Fruit fly (Drosophila melanogaster) whole organism, embryonic: ENCODE results near the gene CG42822.
A peak's percentile ranks its signal among the peaks of the same experiment; 100 is the strongest.

Experiments
- Abd-B ChIP-seq: fragments of 200-800 bp; sonication (Bioruptor generic); optimal IDR thresholded peaks from 2 replicates; lab custom pipeline; 2018; ENCODE audit warnings: missing biosample characterization, mild to moderate bottlenecking, missing genetic modification characterization, moderate library complexity
- Atf6 ChIP-seq: fragments of 200-800 bp; sonication (Bioruptor generic); IDR thresholded peaks from 2 replicates; pipeline ENCODE4 v1.3.6; 2022; ENCODE audit warnings: missing biosample characterization, missing genetic modification characterization
- B-H2 ChIP-seq: fragments of 200-800 bp; sonication (Bioruptor generic); optimal IDR thresholded peaks from 2 replicates; lab custom pipeline; 2018; ENCODE audit warnings: missing biosample characterization, mild to moderate bottlenecking, missing genetic modification characterization
- Bdp1 ChIP-seq: fragments of 200-800 bp; sonication (Bioruptor generic); optimal IDR thresholded peaks from 3 replicates; lab custom pipeline; 2016; ENCODE audit warnings: missing biosample characterization, missing genetic modification characterization
- CG12744 ChIP-seq: fragments of 200-800 bp; sonication (Bioruptor generic); optimal IDR thresholded peaks from 2 replicates; lab custom pipeline; 2016; ENCODE audit warnings: missing biosample characterization, missing genetic modification characterization
- CG12769 ChIP-seq: fragments of 200-800 bp; sonication (Bioruptor generic); optimal IDR thresholded peaks from 2 replicates; lab custom pipeline; 2019; ENCODE audit warnings: missing biosample characterization, mild to moderate bottlenecking, missing genetic modification characterization, moderate library complexity
- CG14860 ChIP-seq: fragments of 200-800 bp; sonication (Bioruptor generic); IDR thresholded peaks from 3 replicates; pipeline ENCODE4 v1.3.6; 2022; ENCODE audit warnings: missing biosample characterization, missing genetic modification characterization; ENCODE audit not compliant: partially characterized antibody
- CG15601 ChIP-seq: fragments of 200-800 bp; sonication (Bioruptor generic); optimal IDR thresholded peaks from 3 replicates; lab custom pipeline; 2019; ENCODE audit warnings: missing biosample characterization, mild to moderate bottlenecking, missing genetic modification characterization, moderate library complexity
- CG18599 ChIP-seq: fragments of 200-800 bp; sonication (Bioruptor generic); optimal IDR thresholded peaks from 3 replicates; lab custom pipeline; 2017; ENCODE audit warnings: missing biosample characterization, missing genetic modification characterization, mild to moderate bottlenecking, moderate library complexity, missing genetic modification reagents
- CG34224 ChIP-seq: fragments of 200-800 bp; sonication (Bioruptor generic); IDR thresholded peaks from 3 replicates; pipeline ENCODE4 v1.3.6; 2022; ENCODE audit warnings: missing biosample characterization, missing genetic modification characterization; ENCODE audit not compliant: partially characterized antibody
- CG4404 ChIP-seq: fragments of 200-800 bp; sonication (Bioruptor generic); IDR thresholded peaks from 2 replicates; pipeline ENCODE4 v1.3.6; 2022; ENCODE audit warnings: missing biosample characterization, missing genetic modification characterization
- CG8290 ChIP-seq, 3 experiments: fragments of 200-800 bp; sonication (Bioruptor generic); optimal IDR thresholded peaks; 2 replicates each; lab custom pipeline; 2016 to 2019; ENCODE audit warnings: missing biosample characterization in 3 of 3, missing genetic modification characterization in 3 of 3, mild to moderate bottlenecking in 2 of 3, moderate library complexity in 1 of 3
- CG8478 ChIP-seq: fragments of >200 bp; optimal IDR thresholded peaks from 2 replicates; lab custom pipeline; 2018
- CG9437 ChIP-seq: fragments of 200-800 bp; sonication (Bioruptor generic); optimal IDR thresholded peaks from 2 replicates; lab custom pipeline; 2018; ENCODE audit warnings: missing biosample characterization, mild to moderate bottlenecking, missing genetic modification characterization
- CG9797 ChIP-seq: fragments of 200-800 bp; sonication (Bioruptor generic); optimal IDR thresholded peaks from 3 replicates; lab custom pipeline; 2018; ENCODE audit warnings: missing biosample characterization, mild to moderate bottlenecking, missing genetic modification characterization
- CHES-1-like ChIP-seq: fragments of 200-800 bp; sonication (Bioruptor generic); optimal IDR thresholded peaks from 2 replicates; lab custom pipeline; 2016; ENCODE audit warnings: missing biosample characterization, missing genetic modification characterization
- H15 ChIP-seq: fragments of 200-800 bp; sonication (Bioruptor generic); IDR thresholded peaks from 3 replicates; pipeline ENCODE4 v1.3.6; 2022; ENCODE audit warnings: missing biosample characterization, missing genetic modification characterization
- Hr3 ChIP-seq: fragments of 200-800 bp; sonication (Bioruptor generic); optimal IDR thresholded peaks from 3 replicates; lab custom pipeline; 2016; ENCODE audit warnings: missing biosample characterization, missing genetic modification characterization
- Hr51 ChIP-seq, 2 experiments: fragments of 200-800 bp; sonication (Bioruptor generic); optimal IDR thresholded peaks; 2 replicates in 1 of 2; 3 replicates in 1 of 2; lab custom pipeline; 2016 to 2018; ENCODE audit warnings: missing biosample characterization in 2 of 2, missing genetic modification characterization in 2 of 2, mild to moderate bottlenecking in 1 of 2, moderate library complexity in 1 of 2
- Lhr ChIP-seq: fragments of 200-800 bp; sonication (Bioruptor generic); optimal IDR thresholded peaks from 3 replicates; lab custom pipeline; 2017; ENCODE audit warnings: mild to moderate bottlenecking, missing biosample characterization, missing genetic modification reagents, missing genetic modification characterization
- Mad ChIP-seq: fragments of 200-800 bp; sonication (Bioruptor generic); optimal IDR thresholded peaks from 2 replicates; lab custom pipeline; 2016; ENCODE audit warnings: missing biosample characterization, missing genetic modification characterization
- NC2β ChIP-seq: fragments of 200-800 bp; sonication (Bioruptor generic); optimal IDR thresholded peaks from 2 replicates; lab custom pipeline; 2016; ENCODE audit warnings: missing biosample characterization, missing genetic modification characterization
- Pdp1 ChIP-seq, 2 experiments: fragments of 200-800 bp; sonication (Bioruptor generic); optimal IDR thresholded peaks; 3 replicates each; lab custom pipeline; 2016; ENCODE audit warnings: missing biosample characterization in 2 of 2, missing genetic modification characterization in 2 of 2, mild to moderate bottlenecking in 1 of 2, moderate library complexity in 1 of 2
- Ptx1 ChIP-seq: fragments of 200-800 bp; sonication (Bioruptor generic); IDR thresholded peaks from 2 replicates; pipeline ENCODE4 v1.3.6; 2022; ENCODE audit warnings: missing biosample characterization, missing genetic modification characterization
- Sox100B ChIP-seq: fragments of 200-800 bp; sonication (Bioruptor generic); optimal IDR thresholded peaks from 3 replicates; lab custom pipeline; 2018; ENCODE audit warnings: missing biosample characterization, mild to moderate bottlenecking, missing genetic modification characterization
- Sry-β ChIP-seq: fragments of 200-800 bp; sonication (Bioruptor generic); optimal IDR thresholded peaks from 2 replicates; lab custom pipeline; 2018; ENCODE audit warnings: missing biosample characterization, mild to moderate bottlenecking, missing genetic modification characterization, moderate library complexity
- Sry-δ ChIP-seq: fragments of 200-800 bp; sonication (Bioruptor generic); optimal IDR thresholded peaks from 2 replicates; lab custom pipeline; 2016; ENCODE audit warnings: missing biosample characterization, missing genetic modification characterization
- bbx ChIP-seq: fragments of 200-800 bp; sonication (Bioruptor generic); IDR thresholded peaks from 2 replicates; pipeline ENCODE4 v1.3.6; 2022; ENCODE audit warnings: missing biosample characterization, missing genetic modification characterization; ENCODE audit not compliant: partially characterized antibody
- caup ChIP-seq: fragments of 200-800 bp; sonication (Bioruptor generic); optimal IDR thresholded peaks from 3 replicates; lab custom pipeline; 2017; ENCODE audit warnings: missing biosample characterization, mild to moderate bottlenecking, missing genetic modification characterization, moderate library complexity; ENCODE audit not compliant: severe bottlenecking
- gsb-n ChIP-seq: fragments of 200-800 bp; sonication (Bioruptor generic); optimal IDR thresholded peaks from 3 replicates; lab custom pipeline; 2018; ENCODE audit warnings: missing biosample characterization, mild to moderate bottlenecking, missing genetic modification characterization
- hb ChIP-seq: fragments of 200-800 bp; sonication (Bioruptor generic); IDR thresholded peaks from 3 replicates; pipeline ENCODE4 v1.3.6; 2022; ENCODE audit warnings: missing biosample characterization, missing genetic modification characterization; ENCODE audit not compliant: partially characterized antibody
- hbn ChIP-seq: fragments of 200-800 bp; sonication (Bioruptor generic); IDR thresholded peaks from 2 replicates; pipeline ENCODE4 v1.3.6; 2022; ENCODE audit warnings: missing biosample characterization, missing genetic modification characterization; ENCODE audit not compliant: partially characterized antibody
- hkb ChIP-seq, 2 experiments: fragments of 200-800 bp in 1 of 2; fragments of >200 bp in 1 of 2; sonication (Bioruptor generic) in 1 of 2; IDR thresholded peaks in 1 of 2; optimal IDR thresholded peaks in 1 of 2; 2 replicates each; pipeline versions ENCODE4 v1.3.6 to Lab custom; 2017 to 2022; ENCODE audit warnings: missing biosample characterization in 1 of 2, missing genetic modification characterization in 1 of 2
- insv ChIP-seq, 2 experiments: fragments of 200-800 bp; sonication (Bioruptor generic); optimal IDR thresholded peaks; 3 replicates each; lab custom pipeline; 2016 to 2018; ENCODE audit warnings: missing biosample characterization in 2 of 2, missing genetic modification characterization in 2 of 2
- lilli ChIP-seq: fragments of 200-800 bp; sonication (Bioruptor generic); optimal IDR thresholded peaks from 3 replicates; lab custom pipeline; 2016; ENCODE audit warnings: missing biosample characterization, missing genetic modification characterization
- luna ChIP-seq: fragments of 200-800 bp; sonication (Bioruptor generic); optimal IDR thresholded peaks from 2 replicates; lab custom pipeline; 2016; ENCODE audit warnings: missing biosample characterization, missing genetic modification characterization
- nerfin-2 ChIP-seq: fragments of 200-800 bp; sonication (Bioruptor generic); IDR thresholded peaks from 2 replicates; pipeline ENCODE4 v1.3.6; 2022; ENCODE audit warnings: missing biosample characterization, missing genetic modification characterization; ENCODE audit not compliant: partially characterized antibody
- pan ChIP-seq, 4 experiments: fragments of >200 bp in 3 of 4; fragments of 200-800 bp in 1 of 4; sonication (Bioruptor generic) in 1 of 4; optimal IDR thresholded peaks in 3 of 4; IDR thresholded peaks in 1 of 4; 2 replicates each; pipeline versions ENCODE4 v1.3.6 to Lab custom; 2017 to 2022; ENCODE audit warnings: missing biosample characterization in 2 of 4, missing genetic modification characterization in 2 of 4, mixed read lengths in 1 of 4
- peb ChIP-seq: fragments of 200-800 bp; sonication (Bioruptor generic); IDR thresholded peaks from 2 replicates; pipeline ENCODE4 v1.3.6; 2022; ENCODE audit warnings: missing biosample characterization, missing genetic modification characterization
- pzg ChIP-seq: fragments of 200-800 bp; sonication (Bioruptor generic); optimal IDR thresholded peaks from 3 replicates; lab custom pipeline; 2018; ENCODE audit warnings: missing biosample characterization, mild to moderate bottlenecking, missing genetic modification characterization, moderate library complexity
- rib ChIP-seq: fragments of 200-800 bp; sonication (Bioruptor generic); IDR thresholded peaks from 2 replicates; pipeline ENCODE4 v1.3.6; 2022; ENCODE audit warnings: missing biosample characterization, missing genetic modification characterization
- sqz ChIP-seq: fragments of 200-800 bp; sonication (Bioruptor generic); optimal IDR thresholded peaks from 3 replicates; lab custom pipeline; 2018; ENCODE audit warnings: missing biosample characterization, mild to moderate bottlenecking, missing genetic modification characterization
- trem ChIP-seq: fragments of 200-800 bp; optimal IDR thresholded peaks from 3 replicates; lab custom pipeline; 2019; ENCODE audit warnings: missing biosample characterization, mild to moderate bottlenecking, missing genetic modification characterization, moderate library complexity
- unc-4 ChIP-seq: fragments of 200-800 bp; sonication (Bioruptor generic); IDR thresholded peaks from 2 replicates; pipeline ENCODE4 v1.3.6; 2022; ENCODE audit warnings: missing biosample characterization, missing genetic modification characterization; ENCODE audit not compliant: partially characterized antibody
- wdn ChIP-seq: fragments of 200-800 bp; sonication (Bioruptor generic); IDR thresholded peaks from 2 replicates; pipeline ENCODE4 v1.3.6; 2022; ENCODE audit warnings: missing biosample characterization, missing genetic modification characterization
- zen2 ChIP-seq: fragments of 200-800 bp; sonication (Bioruptor generic); IDR thresholded peaks from 3 replicates; pipeline ENCODE4 v1.3.6; 2022; ENCODE audit warnings: missing biosample characterization, missing genetic modification characterization; ENCODE audit not compliant: partially characterized antibody

CG42822 gene

dm6 chr3R:17401289-17401752, 12.4 kb upstream of the CG42822 start (continued):
- TF ChIP-seq rib (GFP tag; lab: Robert Waterston, UW) (peak; percentile 69), Ptx1 (peak; percentile 47; the same call in 1 of the 2 replicates), Sox100B (GFP tag; lab: Kevin White, UChicago) (peak; percentile 17), CG8290 (GFP tag; optimal IDR thresholded peaks at IDR 0.05; lab: Kevin White, UChicago) (peak; percentile 17), CG8290 (tag; optimal IDR thresholded peaks at IDR 0.05; lab: Kevin White, UChicago) (peak in 1 of 2 experiments; percentile 81), sqz (GFP tag; lab: Kevin White, UChicago) (no peak), CG15601 (tag; lab: Kevin White, UChicago) (peak; percentile 36), Abd-B (GFP tag; lab: Kevin White, UChicago) (no peak), unc-4 (GFP tag; lab: Robert Waterston, UW) (peak; percentile 78), pzg (GFP tag; lab: Kevin White, UChicago) (peak; percentile 63), bbx (GFP tag; lab: Robert Waterston, UW) (peak; percentile 82), Bdp1 (GFP tag; lab: Kevin White, UChicago) (peak; percentile 26), CG14860 (GFP tag; lab: Robert Waterston, UW) (peak; percentile 74), CG4404 (GFP tag; lab: Robert Waterston, UW) (no peak), luna (GFP tag; lab: Kevin White, UChicago) (peak; percentile 52), Sry-δ (peak; percentile 91), Mad (GFP tag; lab: Kevin White, UChicago) (peak; percentile 12), CG8478 (lab: Kevin White, UChicago) (no peak), CG34224 (peak; percentile 77; the same call in 1 of the 3 replicates), H15 (GFP tag; lab: Robert Waterston, UW) (no peak), hbn (GFP tag; lab: Robert Waterston, UW) (peak; percentile 72; the same call in 1 of the 2 replicates), insv (GFP tag; optimal IDR thresholded peaks at IDR 0.05; lab: Kevin White, UChicago) (no peak), hkb (optimal IDR thresholded peaks at IDR 0.05; lab: Kevin White, UChicago) (no peak), hkb (GFP tag; IDR thresholded peaks at IDR 0.05; lab: Robert Waterston, UW) (0 out of 2 replicates have a peak, but pooled peaks have one; percentile 36), Sry-β (GFP tag; lab: Kevin White, UChicago) (no peak), Atf6 (GFP tag; lab: Robert Waterston, UW) (peak; percentile 22; the same call in 1 of the 2 replicates), CHES-1-like (GFP tag; lab: Kevin White, UChicago) (peak; percentile 67), lilli (GFP tag; lab: Kevin White, UChicago) (peak; percentile 83), Hr51 (GFP tag; optimal IDR thresholded peaks at IDR 0.05; lab: Kevin White, UChicago) (peak in 1 of 2 experiments; percentile 69), hb (GFP tag; lab: Robert Waterston, UW) (peak; percentile 76), CG9437 (GFP tag; lab: Kevin White, UChicago) (peak; percentile 24), nerfin-2 (peak; percentile 75), Lhr (GFP tag; lab: Kevin White, UChicago) (peak; percentile 61), CG12744 (GFP tag; lab: Kevin White, UChicago) (peak; percentile 14), trem (peak; percentile 36), CG9797 (GFP tag; lab: Kevin White, UChicago) (no peak), NC2β (GFP tag; lab: Kevin White, UChicago) (peak; percentile 26), caup (GFP tag; lab: Kevin White, UChicago) (peak; percentile 11), CG18599 (GFP tag; lab: Kevin White, UChicago) (peak; percentile 59), Pdp1 (GFP tag; optimal IDR thresholded peaks at IDR 0.05; lab: Kevin White, UChicago) (peak; percentile 61 to 85), pan (optimal IDR thresholded peaks at IDR 0.05; lab: Kevin White, UChicago) (no peak), pan (GFP tag; optimal IDR thresholded peaks at IDR 0.05 in 1 of 2, IDR thresholded peaks at IDR 0.05 in 1 of 2) (peak in 1 of 2 experiments; percentile 58), wdn (GFP tag; lab: Robert Waterston, UW) (0 out of 2 replicates have a peak, but pooled peaks have one; percentile 8), peb (GFP tag; lab: Robert Waterston, UW) (no peak), B-H2 (GFP tag; lab: Kevin White, UChicago) (peak; percentile 40), Hr3 (peak; percentile 53), CG12769 (peak; percentile 72), zen2 (GFP tag; lab: Robert Waterston, UW) (peak; percentile 63; the same call in 1 of the 3 replicates), gsb-n (tag; lab: Kevin White, UChicago) (peak; percentile 52)
